Worm (Caenorhabditis elegans) whole organism, L4 larva: ENCODE results near the gene ncx-3.

Experiments
- F49E8.2 ChIP-seq: sonication (generic microtip); optimal IDR thresholded peaks from 2 replicates; lab custom pipeline; 2016; ENCODE audit warnings: missing compliant biosample characterization, mild to moderate bottlenecking, missing genetic modification characterization, borderline replicate concordance
- ama-1 ChIP-seq: fragments of 150-350 bp; optimal IDR thresholded peaks from 2 replicates; lab custom pipeline; 2014; ENCODE audit warnings: inconsistent platforms, mixed read lengths
- daf-12 ChIP-seq: fragments of 150-350 bp; optimal IDR thresholded peaks from 2 replicates; lab custom pipeline; 2014; ENCODE audit warnings: missing biosample characterization, missing genetic modification reagents, missing genetic modification characterization
- lin-1 ChIP-seq: fragments of 200-800 bp; sonication (Bioruptor generic); IDR thresholded peaks from 2 replicates; pipeline ENCODE4 v1.3.6; 2022; ENCODE audit warnings: missing genetic modification reagents, missing genetic modification characterization, missing compliant biosample characterization
- mdl-1 ChIP-seq, 2 experiments: fragments of 150-350 bp in 1 of 2; sonication (generic microtip) in 1 of 2; optimal IDR thresholded peaks; 2 replicates each; lab custom pipeline; 2014 to 2017; ENCODE audit warnings: missing biosample characterization in 2 of 2, missing genetic modification characterization in 2 of 2
- nhr-10 ChIP-seq: fragments of 150-350 bp; optimal IDR thresholded peaks from 2 replicates; lab custom pipeline; 2014; ENCODE audit warnings: missing biosample characterization, missing genetic modification characterization
- nhr-77 ChIP-seq: fragments of 150-350 bp; optimal IDR thresholded peaks from 2 replicates; lab custom pipeline; 2014; ENCODE audit warnings: missing biosample characterization, missing genetic modification characterization
- sdz-12 ChIP-seq: fragments of 200-800 bp; sonication (Bioruptor generic); optimal IDR thresholded peaks from 2 replicates; lab custom pipeline; 2018; ENCODE audit warnings: mild to moderate bottlenecking, missing genetic modification characterization, missing compliant biosample characterization
- snpc-4 ChIP-seq: fragments of 150-350 bp; optimal IDR thresholded peaks from 2 replicates; lab custom pipeline; 2014; ENCODE audit warnings: missing biosample characterization, missing genetic modification characterization

DNA sequence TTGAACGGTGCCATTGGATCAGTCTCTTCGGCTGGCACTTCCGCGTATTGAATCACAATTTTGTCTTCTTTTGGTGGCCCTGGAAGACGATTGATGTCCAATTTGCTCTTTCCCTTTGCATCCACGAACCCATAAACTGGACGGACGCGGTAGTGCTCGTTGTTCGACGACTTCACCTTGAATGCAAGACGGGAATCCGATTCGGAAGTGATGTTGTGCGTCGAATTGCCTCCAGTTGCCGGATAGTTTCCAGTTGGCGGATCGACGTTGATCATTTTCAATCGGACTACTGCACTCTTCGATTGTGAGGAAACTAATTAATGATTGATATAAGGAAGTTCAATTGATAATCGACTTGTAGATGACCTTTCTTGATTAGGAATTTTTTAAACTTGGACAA is 21.9 kb downstream of the ncx-3 start, which contains the start of gene ssp-34:
- TF ChIP-seq F49E8.2 (no peak), nhr-10 (tag; lab: Kevin White, UChicago) (no peak), mdl-1 (tag; optimal IDR thresholded peaks at IDR 0.05; lab: Kevin White, UChicago) (no peak), nhr-77 (tag; lab: Kevin White, UChicago) (no peak), daf-12 (no peak), lin-1 (GFP tag; lab: Robert Waterston, UW) (no peak), sdz-12 (GFP tag; lab: Kevin White, UChicago) (no peak), ama-1 (no peak), snpc-4 (tag; lab: Kevin White, UChicago) (no peak)
